Fruit fly (Drosophila melanogaster): ENCODE data around the gene Rbcn-3A.
A peak's percentile ranks its signal among the peaks of the same experiment; 100 is the strongest.

The Rbcn-3A gene

DNA sequence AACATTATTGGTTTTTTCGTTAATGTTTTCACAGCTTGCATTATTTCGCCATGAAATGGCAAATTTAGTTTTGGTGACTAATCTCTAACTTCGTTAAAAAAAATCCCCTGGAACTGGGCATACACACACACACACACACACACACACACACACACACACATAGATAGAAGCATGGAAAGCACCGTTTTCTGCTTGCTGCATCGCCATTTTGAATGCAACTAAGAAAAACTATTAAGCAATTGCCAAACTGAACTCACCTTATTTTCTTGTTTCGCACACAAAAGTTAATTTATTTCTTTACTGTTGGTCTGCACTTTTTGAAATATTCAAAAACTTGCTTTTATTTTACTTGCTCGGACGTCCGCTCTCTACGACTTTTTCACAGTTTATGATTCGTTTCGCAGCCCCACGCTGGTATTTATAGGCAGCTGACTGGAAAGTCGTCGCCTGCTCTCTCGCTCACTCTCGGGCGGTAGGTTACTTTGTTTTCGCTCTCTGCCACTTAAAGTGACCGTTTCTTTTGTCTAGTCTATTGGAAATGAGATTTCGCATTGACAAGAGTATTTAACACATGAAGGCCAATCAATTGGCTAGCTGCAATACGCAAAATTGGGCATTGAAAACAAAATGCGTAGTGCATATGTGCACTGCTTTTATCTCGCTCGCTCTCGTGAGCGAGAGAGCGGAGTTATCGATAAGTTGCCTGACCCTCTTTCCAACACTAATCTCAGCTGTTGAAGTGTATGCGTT lies 23.8 kb upstream of the Rbcn-3A start:
- TF ChIP-seq CG14710 (tag; optimal IDR thresholded peaks at IDR 0.05): peak; percentile 36
- no peak for TF ChIP-seq en (GFP tag; optimal IDR thresholded peaks at IDR 0.05)
- TF ChIP-seq CG10431 (GFP tag; optimal IDR thresholded peaks at IDR 0.05): no peak
- peak; percentile 43 for TF ChIP-seq pzg (GFP tag; optimal IDR thresholded peaks at IDR 0.05)
- no peak for TF ChIP-seq ERR (GFP tag; optimal IDR thresholded peaks at IDR 0.05)
- no peak for TF ChIP-seq TFAM (GFP tag; optimal IDR thresholded peaks at IDR 0.05)
- 0 out of 3 replicates have a peak, but pooled peaks have one; percentile 46 for TF ChIP-seq CG2199 (GFP tag; IDR thresholded peaks at IDR 0.05)
- TF ChIP-seq Sin3A (optimal IDR thresholded peaks at IDR 0.05): peak; percentile 15
- TF ChIP-seq run (tag; optimal IDR thresholded peaks at IDR 0.05): no peak
- TF ChIP-seq amos (GFP tag; IDR thresholded peaks at IDR 0.05; ENCODE audit: partially characterized antibody): peak; percentile 26; the same call in 1 of the 2 replicates
- TF ChIP-seq her (GFP tag; optimal IDR thresholded peaks at IDR 0.05): no peak
- TF ChIP-seq CHES-1-like (GFP tag; optimal IDR thresholded peaks at IDR 0.05): no peak
- no peak for TF ChIP-seq CG18764 (GFP tag; optimal IDR thresholded peaks at IDR 0.05)
- TF ChIP-seq Hey (tag; optimal IDR thresholded peaks at IDR 0.05): no peak
- peak in 1 of 2 experiments; percentile 75 for TF ChIP-seq crp (GFP tag; optimal IDR thresholded peaks at IDR 0.05)
- TF ChIP-seq CG15479 (GFP tag; optimal IDR thresholded peaks at IDR 0.05): peak; percentile 56
- TF ChIP-seq CG4820 (GFP tag; optimal IDR thresholded peaks at IDR 0.05): no peak
- TF ChIP-seq CG7987 (GFP tag; optimal IDR thresholded peaks at IDR 0.05): peak; percentile 19
- TF ChIP-seq Dref (GFP tag; IDR thresholded peaks at IDR 0.05): peak; percentile 62
- peak; percentile 78 for TF ChIP-seq CG10321 (GFP tag; IDR thresholded peaks at IDR 0.05)
- 0 out of 2 replicates have a peak, but pooled peaks have one; percentile 30 for TF ChIP-seq tna (GFP tag; IDR thresholded peaks at IDR 0.05; ENCODE audit: partially characterized antibody)
- TF ChIP-seq CG17328 (GFP tag; IDR thresholded peaks at IDR 0.05): no peak
- TF ChIP-seq pb (GFP tag; optimal IDR thresholded peaks at IDR 0.05): peak; percentile 19
- TF ChIP-seq dati (GFP tag; IDR thresholded peaks at IDR 0.05): no peak
- TF ChIP-seq CG4360 (GFP tag; IDR thresholded peaks at IDR 0.05): no peak
- TF ChIP-seq repo (GFP tag; optimal IDR thresholded peaks at IDR 0.05): peak; percentile 14
- peak; percentile 9 for TF ChIP-seq Fer3 (tag; optimal IDR thresholded peaks at IDR 0.05)
- TF ChIP-seq zen (tag; optimal IDR thresholded peaks at IDR 0.05): no peak
- TF ChIP-seq hth (optimal IDR thresholded peaks at IDR 0.05): no peak
- TF ChIP-seq lov (optimal IDR thresholded peaks at IDR 0.05): no peak
- no peak for TF ChIP-seq lov (GFP tag; IDR thresholded peaks at IDR 0.05)
- TF ChIP-seq CG12155 (GFP tag; optimal IDR thresholded peaks at IDR 0.05): no peak
- no peak for TF ChIP-seq sim (GFP tag; IDR thresholded peaks at IDR 0.05)
- TF ChIP-seq hbn (GFP tag; IDR thresholded peaks at IDR 0.05; ENCODE audit: partially characterized antibody): no peak
- TF ChIP-seq inv (GFP tag; IDR thresholded peaks at IDR 0.05; ENCODE audit: partially characterized antibody): peak; percentile 18; the same call in 1 of the 2 replicates
- no peak for TF ChIP-seq CG1792 (GFP tag; optimal IDR thresholded peaks at IDR 0.05)
- TF ChIP-seq prd (optimal IDR thresholded peaks at IDR 0.05): no peak
- no peak for TF ChIP-seq prd (GFP tag; IDR thresholded peaks at IDR 0.05)
- peak; percentile 29 for TF ChIP-seq lilli (GFP tag; optimal IDR thresholded peaks at IDR 0.05)
- TF ChIP-seq BEAF-32 (GFP tag; optimal IDR thresholded peaks at IDR 0.05): peak; percentile 48
- peak; percentile 36 for TF ChIP-seq stwl (tag; optimal IDR thresholded peaks at IDR 0.05)
- peak; percentile 48; the same call in 2 of the 3 replicates for TF ChIP-seq CG17361 (GFP tag; IDR thresholded peaks at IDR 0.05)
- TF ChIP-seq HHEX (GFP tag; optimal IDR thresholded peaks at IDR 0.05): peak; percentile 37
- TF ChIP-seq NC2β (GFP tag; optimal IDR thresholded peaks at IDR 0.05): peak; percentile 29
- TF ChIP-seq bsh (GFP tag; optimal IDR thresholded peaks at IDR 0.05): no peak
- TF ChIP-seq CG34376 (GFP tag; optimal IDR thresholded peaks at IDR 0.05): peak; percentile 55
- TF ChIP-seq stc (GFP tag; IDR thresholded peaks at IDR 0.05): no peak
- peak; percentile 53 for TF ChIP-seq CG17385 (GFP tag; optimal IDR thresholded peaks at IDR 0.05)
- 0 out of 2 replicates have a peak, but pooled peaks have one; percentile 14 for TF ChIP-seq Rfx (GFP tag; IDR thresholded peaks at IDR 0.05)
- TF ChIP-seq CG9797 (GFP tag; optimal IDR thresholded peaks at IDR 0.05): peak; percentile 44
